Fruit fly (Drosophila melanogaster) whole organism, wandering third instar larva: ENCODE results near the gene Stip1.

Experiments
- Abd-B ChIP-seq: fragments of >200 bp; optimal IDR thresholded peaks from 2 replicates; lab custom pipeline; 2017; ENCODE audit warnings: missing biosample characterization, missing genetic modification characterization
- CG32264 ChIP-seq: fragments of 200-800 bp; sonication (Bioruptor generic); optimal IDR thresholded peaks from 2 replicates; lab custom pipeline; 2016; ENCODE audit warnings: missing biosample characterization, missing genetic modification characterization
- CG9705 ChIP-seq: fragments of 200-800 bp; sonication (Bioruptor generic); optimal IDR thresholded peaks from 2 replicates; lab custom pipeline; 2018; ENCODE audit warnings: missing biosample characterization, mild to moderate bottlenecking, missing genetic modification characterization
- CrebA ChIP-seq: fragments of 200-800 bp; sonication (Bioruptor generic); optimal IDR thresholded peaks from 2 replicates; lab custom pipeline; 2016; ENCODE audit warnings: missing biosample characterization, mild to moderate bottlenecking, missing genetic modification characterization, borderline replicate concordance
- Dfd ChIP-seq: fragments of >200 bp; optimal IDR thresholded peaks from 2 replicates; lab custom pipeline; 2017; ENCODE audit warnings: missing biosample characterization, missing genetic modification characterization
- Dif ChIP-seq: fragments of 200-275, 200-300 bp; sonication (Bioruptor generic); optimal IDR thresholded peaks from 2 replicates; lab custom pipeline; 2018; ENCODE audit warnings: missing biosample characterization, missing genetic modification characterization; ENCODE audit not compliant: partially characterized antibody
- GATAd ChIP-seq: sonication (Bioruptor generic); optimal IDR thresholded peaks from 2 replicates; lab custom pipeline; 2016; ENCODE audit warnings: missing biosample characterization, missing genetic modification characterization
- Hnf4 ChIP-seq: fragments of 200-800 bp; sonication (Bioruptor generic); optimal IDR thresholded peaks from 2 replicates; lab custom pipeline; 2016; ENCODE audit warnings: missing biosample characterization, mild to moderate bottlenecking, missing genetic modification characterization
- Hr78 ChIP-seq: fragments of >200 bp; optimal IDR thresholded peaks from 2 replicates; lab custom pipeline; 2017; ENCODE audit warnings: missing biosample characterization, missing genetic modification characterization
- Jra ChIP-seq: sonication (Bioruptor generic); optimal IDR thresholded peaks from 2 replicates; lab custom pipeline; 2016; ENCODE audit warnings: missing biosample characterization, missing genetic modification characterization
- Mio ChIP-seq: sonication (Bioruptor generic); optimal IDR thresholded peaks from 2 replicates; lab custom pipeline; 2016; ENCODE audit warnings: missing biosample characterization, missing genetic modification characterization
- Myc ChIP-seq: fragments of >200 bp; optimal IDR thresholded peaks from 2 replicates; lab custom pipeline; 2017
- N ChIP-seq: fragments of >200 bp; optimal IDR thresholded peaks from 2 replicates; lab custom pipeline; 2018; ENCODE audit warnings: missing biosample characterization, missing external identifiers, missing genetic modification characterization
- Rel ChIP-seq, 2 experiments: fragments of 200-800 bp; sonication (Bioruptor generic) in 1 of 2; optimal IDR thresholded peaks; 2 replicates in 1 of 2; 3 replicates in 1 of 2; lab custom pipeline; 2016 to 2019; ENCODE audit warnings: mild to moderate bottlenecking in 2 of 2, missing biosample characterization in 2 of 2, missing genetic modification characterization in 2 of 2, moderate library complexity in 1 of 2
- Sp1 ChIP-seq: fragments of 200-800 bp; sonication (Bioruptor generic); optimal IDR thresholded peaks from 3 replicates; lab custom pipeline; 2019; ENCODE audit warnings: missing biosample characterization, mild to moderate bottlenecking, missing genetic modification characterization, moderate library complexity
- Vsx2 ChIP-seq: fragments of 200-300, 225-300 bp; sonication (Bioruptor generic); optimal IDR thresholded peaks from 2 replicates; lab custom pipeline; 2018; ENCODE audit warnings: missing biosample characterization, missing genetic modification characterization; ENCODE audit not compliant: partially characterized antibody
- br ChIP-seq: fragments of 200-800 bp; sonication (Bioruptor generic); optimal IDR thresholded peaks from 2 replicates; lab custom pipeline; 2016; ENCODE audit warnings: missing biosample characterization, missing genetic modification characterization
- brk ChIP-seq: fragments of 200-800 bp; sonication (Bioruptor generic); optimal IDR thresholded peaks from 2 replicates; lab custom pipeline; 2016; ENCODE audit warnings: missing biosample characterization, mild to moderate bottlenecking, missing genetic modification characterization
- dl ChIP-seq, 2 experiments: fragments of 175-275, 200-275 bp in 1 of 2; fragments of 200-275 bp in 1 of 2; sonication (Bioruptor generic); optimal IDR thresholded peaks; lab custom pipeline; 2018; ENCODE audit warnings: mild to moderate bottlenecking in 2 of 2, missing biosample characterization in 2 of 2, missing genetic modification characterization in 2 of 2, moderate library complexity in 2 of 2; ENCODE audit not compliant: partially characterized antibody in 2 of 2, insufficient read depth in 1 of 2
- dmrt93B ChIP-seq: fragments of 200-800 bp; sonication (Bioruptor generic); optimal IDR thresholded peaks from 2 replicates; lab custom pipeline; 2018; ENCODE audit warnings: missing biosample characterization, mild to moderate bottlenecking, missing genetic modification characterization
- dsf ChIP-seq: sonication (Bioruptor generic); optimal IDR thresholded peaks from 2 replicates; lab custom pipeline; 2016; ENCODE audit warnings: missing biosample characterization, missing genetic modification characterization, borderline replicate concordance
- ey ChIP-seq: fragments of 200-800 bp; sonication (Bioruptor generic); optimal IDR thresholded peaks from 2 replicates; lab custom pipeline; 2016; ENCODE audit warnings: missing biosample characterization, missing genetic modification characterization
- foxo ChIP-seq, 2 experiments: fragments of 200-800 bp; sonication (Bioruptor generic); optimal IDR thresholded peaks; 2 replicates in 1 of 2; 3 replicates in 1 of 2; lab custom pipeline; 2016 to 2017; ENCODE audit warnings: missing biosample characterization in 2 of 2, missing genetic modification characterization in 2 of 2
- fru ChIP-seq: fragments of 200-800 bp; sonication (Bioruptor generic); optimal IDR thresholded peaks from 3 replicates; lab custom pipeline; 2016; ENCODE audit warnings: missing biosample characterization, mild to moderate bottlenecking, missing genetic modification characterization
- h ChIP-seq: fragments of 200-800 bp; sonication (Bioruptor generic); optimal IDR thresholded peaks from 3 replicates; lab custom pipeline; 2016; ENCODE audit warnings: missing biosample characterization, mild to moderate bottlenecking, missing genetic modification characterization
- lola ChIP-seq: fragments of >200 bp; optimal IDR thresholded peaks from 2 replicates; lab custom pipeline; 2017; ENCODE audit warnings: missing biosample characterization, missing genetic modification characterization
- pan ChIP-seq: fragments of >200 bp; optimal IDR thresholded peaks from 2 replicates; lab custom pipeline; 2017
- psq ChIP-seq: fragments of 200-800 bp; sonication (Bioruptor generic); optimal IDR thresholded peaks from 3 replicates; lab custom pipeline; 2017; ENCODE audit warnings: missing biosample characterization, mild to moderate bottlenecking, missing genetic modification characterization, moderate library complexity
- rgr ChIP-seq: fragments of 200-800 bp; sonication (Bioruptor generic); optimal IDR thresholded peaks from 3 replicates; lab custom pipeline; 2016; ENCODE audit warnings: missing biosample characterization, mild to moderate bottlenecking, missing genetic modification characterization
- sage ChIP-seq: fragments of 200-800 bp; sonication (Bioruptor generic); optimal IDR thresholded peaks from 2 replicates; lab custom pipeline; 2016; ENCODE audit warnings: missing biosample characterization, mild to moderate bottlenecking, missing genetic modification characterization
- sv ChIP-seq: fragments of 200-800 bp; sonication (Bioruptor generic); optimal IDR thresholded peaks from 3 replicates; lab custom pipeline; 2016; ENCODE audit warnings: missing biosample characterization, missing genetic modification characterization
- tai ChIP-seq: sonication (Bioruptor generic); optimal IDR thresholded peaks from 2 replicates; lab custom pipeline; 2016; ENCODE audit warnings: missing biosample characterization, missing genetic modification characterization
- usp ChIP-seq: fragments of >200 bp; optimal IDR thresholded peaks from 2 replicates; lab custom pipeline; 2017; ENCODE audit warnings: missing biosample characterization, missing genetic modification characterization
- woc ChIP-seq: sonication (Bioruptor generic); optimal IDR thresholded peaks from 2 replicates; lab custom pipeline; 2016; ENCODE audit warnings: missing biosample characterization, mild to moderate bottlenecking, missing genetic modification characterization

Stip1 gene

DNA sequence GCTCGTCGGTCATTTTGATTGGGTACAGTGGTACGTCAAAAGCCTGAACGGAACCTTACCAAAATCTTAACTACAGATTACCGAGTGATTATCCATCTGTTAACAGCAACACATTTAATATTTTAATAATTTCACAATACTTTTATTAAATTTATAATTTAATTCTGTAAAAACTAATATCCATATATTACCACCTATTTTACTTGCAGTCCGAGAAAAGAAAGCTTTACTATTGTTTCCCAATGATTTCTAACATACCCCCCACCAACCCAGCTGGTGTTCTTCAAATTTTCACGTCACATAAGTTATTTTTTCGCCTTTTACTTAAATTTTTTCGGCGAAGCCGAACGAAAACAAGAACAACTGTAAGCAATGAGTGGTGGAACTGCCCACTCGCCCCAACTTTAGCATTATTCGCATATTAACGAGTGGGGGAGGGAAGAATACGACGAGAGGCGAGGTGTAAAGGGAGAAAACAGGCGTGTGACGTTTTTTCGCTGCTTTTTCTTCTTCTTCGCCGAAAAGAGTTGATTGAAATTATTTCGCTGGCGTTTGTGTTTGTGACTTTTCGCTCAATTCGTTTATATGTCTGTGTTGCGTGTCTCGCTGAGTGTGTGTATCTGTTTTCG lies 47.0 kb upstream of the Stip1 start (continued):
- TF ChIP-seq brk (GFP tag; lab: Kevin White, UChicago), result no peak
- TF ChIP-seq psq, result peak; percentile 76
- no peak for TF ChIP-seq lola (GFP tag; lab: Kevin White, UChicago)
- peak; percentile 48 for TF ChIP-seq Dif (GFP tag; lab: Kevin White, UChicago)
- TF ChIP-seq Rel (GFP tag; optimal IDR thresholded peaks at IDR 0.05; lab: Kevin White, UChicago), result no peak
- peak; percentile 27 for TF ChIP-seq Rel (tag; optimal IDR thresholded peaks at IDR 0.05; lab: Kevin White, UChicago)
- no peak for TF ChIP-seq CrebA
- peak; percentile 82 for TF ChIP-seq Sp1 (GFP tag; lab: Kevin White, UChicago)
- peak; percentile 29 for TF ChIP-seq CG9705 (GFP tag; lab: Kevin White, UChicago)
- no peak for TF ChIP-seq Myc (lab: Kevin White, UChicago)
- peak; percentile 52 for TF ChIP-seq br (GFP tag; lab: Kevin White, UChicago)
- no peak for TF ChIP-seq Hnf4
- TF ChIP-seq rgr (GFP tag; lab: Kevin White, UChicago), result peak; percentile 70
- TF ChIP-seq Dfd (GFP tag; lab: Kevin White, UChicago), result no peak
- TF ChIP-seq Hr78, result no peak
- TF ChIP-seq woc (GFP tag; lab: Kevin White, UChicago), result no peak
- TF ChIP-seq Abd-B (GFP tag; lab: Kevin White, UChicago), result no peak

DNA sequence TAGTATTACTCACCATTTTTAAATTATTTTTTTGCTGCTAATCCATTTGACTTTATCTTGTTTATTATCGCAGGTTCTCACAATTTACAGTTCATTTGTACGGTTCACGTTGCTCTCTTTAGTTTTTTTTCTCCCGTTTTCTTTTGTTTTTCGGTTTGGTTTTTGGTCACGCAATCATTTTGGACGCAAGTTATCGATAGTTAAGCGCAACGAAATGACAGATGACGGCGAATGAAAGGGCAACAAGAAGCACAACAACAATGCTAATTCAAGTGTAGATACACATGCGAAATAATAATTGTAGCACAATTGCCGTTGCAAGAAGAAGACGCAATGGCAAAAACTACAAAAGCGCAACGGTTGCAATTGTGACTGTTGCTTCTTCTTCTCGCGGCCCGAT lies 46.3 kb upstream of the Stip1 start:
- TF ChIP-seq GATAd (GFP tag; lab: Kevin White, UChicago) (no peak), CG32264 (GFP tag; lab: Kevin White, UChicago) (no peak), Rel (GFP tag; optimal IDR thresholded peaks at IDR 0.05; lab: Kevin White, UChicago) (no peak), Rel (tag; optimal IDR thresholded peaks at IDR 0.05; lab: Kevin White, UChicago) (no peak), psq (no peak)

DNA sequence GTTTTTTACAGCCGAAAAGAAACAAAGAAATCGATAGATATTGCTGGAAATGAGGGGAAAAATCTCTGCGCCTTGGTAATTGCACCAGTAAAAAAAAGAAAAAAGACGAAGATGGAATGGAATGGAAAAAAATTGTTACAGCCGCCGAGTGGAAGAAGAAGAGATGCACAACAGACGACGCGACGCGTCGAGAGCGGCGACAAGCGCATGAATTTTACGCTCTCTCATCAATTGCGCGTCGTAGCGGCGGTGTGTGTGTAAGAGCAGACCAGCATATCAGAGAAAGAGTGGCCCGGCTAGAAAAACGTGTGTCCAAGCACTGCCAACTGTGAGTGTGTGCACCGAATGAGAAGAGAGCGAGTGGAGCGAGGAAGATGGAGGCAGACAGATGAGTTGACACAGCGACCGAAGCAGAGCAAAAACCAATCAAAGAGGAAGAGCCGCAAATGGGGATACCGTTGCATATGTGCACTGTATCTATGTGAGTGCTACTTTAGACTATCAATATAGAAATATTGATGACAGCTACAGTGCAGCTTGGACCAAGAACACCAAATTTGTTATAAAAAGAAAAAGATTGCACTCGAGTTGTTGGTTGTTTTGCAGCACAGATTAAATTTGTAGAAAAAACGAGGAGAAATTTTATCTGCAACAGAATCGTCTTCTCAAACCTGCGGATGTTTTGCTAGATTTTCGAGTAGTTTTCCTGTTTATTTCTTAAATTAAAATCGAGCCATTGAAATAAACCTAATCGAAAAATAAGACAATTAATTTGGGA lies 45.7 kb upstream of the Stip1 start:
- TF ChIP-seq sage (GFP tag; lab: Kevin White, UChicago), result no peak
- TF ChIP-seq N, result no peak
- TF ChIP-seq Abd-B (GFP tag; lab: Kevin White, UChicago), result no peak
- TF ChIP-seq Hnf4, result peak; percentile 27
- TF ChIP-seq dmrt93B (GFP tag; lab: Kevin White, UChicago), result no peak
- TF ChIP-seq psq, result peak; percentile 55
- no peak for TF ChIP-seq Mio (GFP tag; lab: Kevin White, UChicago)
- TF ChIP-seq Jra (GFP tag; lab: Kevin White, UChicago), result peak; percentile 39
- TF ChIP-seq CG9705 (GFP tag; lab: Kevin White, UChicago), result no peak
- peak in 1 of 2 experiments; percentile 49 for TF ChIP-seq foxo (GFP tag; optimal IDR thresholded peaks at IDR 0.05; lab: Kevin White, UChicago)
- TF ChIP-seq Rel (GFP tag; optimal IDR thresholded peaks at IDR 0.05; lab: Kevin White, UChicago), result no peak
- no peak for TF ChIP-seq Rel (tag; optimal IDR thresholded peaks at IDR 0.05; lab: Kevin White, UChicago)
- peak; percentile 37 for TF ChIP-seq ey (GFP tag; lab: Kevin White, UChicago)
- peak; percentile 90 for TF ChIP-seq Dif (GFP tag; lab: Kevin White, UChicago)
- TF ChIP-seq Vsx2 (GFP tag; lab: Kevin White, UChicago), result no peak
- no peak for TF ChIP-seq dsf
- TF ChIP-seq Hr78, result no peak
- no peak for TF ChIP-seq usp (GFP tag; lab: Kevin White, UChicago)
- peak; percentile 63 to 83 for TF ChIP-seq dl (GFP tag; optimal IDR thresholded peaks at IDR 0.05; lab: Kevin White, UChicago; ENCODE audit: insufficient read depth in 1 of 2, partially characterized antibody in 2 of 2)
- TF ChIP-seq lola (GFP tag; lab: Kevin White, UChicago), result no peak
- no peak for TF ChIP-seq sv (GFP tag; lab: Kevin White, UChicago)
- no peak for TF ChIP-seq tai
- TF ChIP-seq CrebA, result no peak
- TF ChIP-seq h, result no peak
- TF ChIP-seq Sp1 (GFP tag; lab: Kevin White, UChicago), result no peak
- no peak for TF ChIP-seq pan (lab: Kevin White, UChicago)
- peak; percentile 40 for TF ChIP-seq fru (GFP tag; lab: Kevin White, UChicago)
- TF ChIP-seq br (GFP tag; lab: Kevin White, UChicago), result peak; percentile 52
- TF ChIP-seq woc (GFP tag; lab: Kevin White, UChicago), result peak; percentile 9
